Worm (Caenorhabditis elegans) whole organism, L1 larva: ENCODE measurements around the gene F54C8.6.

Source experiments
- C04F5.9 ChIP-seq: sonication (generic microtip); optimal IDR thresholded peaks from 2 replicates; lab custom pipeline; 2016; ENCODE audit warnings: missing genetic modification characterization, missing compliant biosample characterization
- C34B4.2 ChIP-seq: sonication (generic microtip); optimal IDR thresholded peaks from 2 replicates; lab custom pipeline; 2017; ENCODE audit warnings: mild to moderate bottlenecking, missing genetic modification characterization, missing compliant biosample characterization
- Y116A8C.19 ChIP-seq: sonication (generic microtip); optimal IDR thresholded peaks from 2 replicates; lab custom pipeline; 2016; ENCODE audit warnings: missing compliant biosample characterization, missing genetic modification characterization, borderline replicate concordance
- aha-1 ChIP-seq: fragments of 150-350 bp; optimal IDR thresholded peaks from 2 replicates; lab custom pipeline; 2014; ENCODE audit warnings: missing biosample characterization, missing genetic modification characterization
- aly-2 ChIP-seq: fragments of 150-350 bp; optimal IDR thresholded peaks from 2 replicates; lab custom pipeline; 2014; ENCODE audit warnings: missing biosample characterization, missing genetic modification characterization
- ama-1 ChIP-seq: fragments of 150-350 bp; optimal IDR thresholded peaks from 2 replicates; lab custom pipeline; 2014
- blmp-1 ChIP-seq: fragments of 150-350 bp; optimal IDR thresholded peaks from 2 replicates; lab custom pipeline; 2014; ENCODE audit warnings: missing biosample characterization, missing genetic modification characterization
- ceh-63 ChIP-seq: fragments of 200-800 bp; sonication (Bioruptor generic); optimal IDR thresholded peaks from 2 replicates; lab custom pipeline; 2018; ENCODE audit warnings: mild to moderate bottlenecking, missing genetic modification characterization, missing compliant biosample characterization
- ceh-82 ChIP-seq, 3 experiments: fragments of 150-350 bp in 1 of 3; sonication (generic microtip) in 2 of 3; optimal IDR thresholded peaks; 2 replicates each; lab custom pipeline; 2014 to 2017; ENCODE audit warnings: missing biosample characterization in 3 of 3, missing genetic modification characterization in 3 of 3
- ceh-88 ChIP-seq: fragments of 200-800 bp; sonication (Bioruptor generic); IDR thresholded peaks from 2 replicates; pipeline ENCODE4 v1.3.6; 2022; ENCODE audit warnings: missing genetic modification characterization, missing compliant biosample characterization
- ceh-90 ChIP-seq: sonication (generic microtip); optimal IDR thresholded peaks from 2 replicates; lab custom pipeline; 2016; ENCODE audit warnings: missing genetic modification characterization, missing compliant biosample characterization
- dpl-1 ChIP-seq, 3 experiments: fragments of 150-350 bp in 2 of 3; sonication (generic microtip) in 1 of 3; optimal IDR thresholded peaks; 2 replicates each; lab custom pipeline; 2014 to 2017; ENCODE audit warnings: missing biosample characterization in 3 of 3, missing genetic modification characterization in 3 of 3, missing genetic modification reagents in 3 of 3
- dsc-1 ChIP-seq: sonication (generic microtip); optimal IDR thresholded peaks from 2 replicates; lab custom pipeline; 2016; ENCODE audit warnings: mild to moderate bottlenecking, missing genetic modification characterization, missing compliant biosample characterization
- efl-1 ChIP-seq, 4 experiments: fragments of 150-350 bp; optimal IDR thresholded peaks in 3 of 4; peaks in 1 of 4; 1 replicate in 1 of 4; 2 replicates in 3 of 4; lab custom pipeline; 2014; ENCODE audit warnings: missing biosample characterization in 2 of 4, missing genetic modification characterization in 2 of 4, missing genetic modification reagents in 2 of 4
- efl-3 ChIP-seq: fragments of 200-800 bp; sonication (Bioruptor generic); optimal IDR thresholded peaks from 2 replicates; lab custom pipeline; 2018; ENCODE audit warnings: mild to moderate bottlenecking, missing genetic modification characterization, missing compliant biosample characterization
- egl-27 ChIP-seq, 2 experiments: fragments of 150-350 bp in 1 of 2; sonication (generic microtip); optimal IDR thresholded peaks; 3 replicates each; lab custom pipeline; 2017 to 2018; ENCODE audit warnings: missing biosample characterization in 2 of 2, missing genetic modification characterization in 2 of 2, missing genetic modification reagents in 2 of 2
- elt-2 ChIP-seq: sonication (generic microtip); optimal IDR thresholded peaks from 2 replicates; lab custom pipeline; 2016; ENCODE audit warnings: missing genetic modification characterization, mild to moderate bottlenecking, inconsistent platforms, missing compliant biosample characterization, missing genetic modification reagents
- elt-3 ChIP-seq, 6 experiments: fragments of 150-350 bp in 1 of 6; sonication (generic microtip); optimal IDR thresholded peaks; 2 replicates each; lab custom pipeline; 2017 to 2018; ENCODE audit warnings: missing biosample characterization in 6 of 6, missing genetic modification characterization in 6 of 6, inconsistent platforms in 1 of 6
- ets-5 ChIP-seq: fragments of 200-800 bp; sonication (Bioruptor generic); IDR thresholded peaks from 2 replicates; pipeline ENCODE4 v1.3.6; 2022; ENCODE audit warnings: missing genetic modification characterization, missing compliant biosample characterization
- fkh-10 ChIP-seq: sonication (generic microtip); optimal IDR thresholded peaks from 2 replicates; lab custom pipeline; 2017; ENCODE audit warnings: missing biosample characterization, missing genetic modification reagents, missing genetic modification characterization
- fkh-4 ChIP-seq: sonication (generic microtip); optimal IDR thresholded peaks from 2 replicates; lab custom pipeline; 2016; ENCODE audit warnings: missing compliant biosample characterization, missing genetic modification characterization, borderline replicate concordance
- fos-1 ChIP-seq: fragments of 150-350 bp; optimal IDR thresholded peaks from 2 replicates; lab custom pipeline; 2014; ENCODE audit warnings: missing biosample characterization, missing genetic modification characterization
- grh-1 ChIP-seq: fragments of 200-800 bp; sonication (Bioruptor generic); IDR thresholded peaks from 2 replicates; pipeline ENCODE4 v1.3.6; 2022; ENCODE audit warnings: missing genetic modification reagents, missing genetic modification characterization, missing compliant biosample characterization
- hlh-4 ChIP-seq: sonication (generic microtip); optimal IDR thresholded peaks from 2 replicates; lab custom pipeline; 2016; ENCODE audit warnings: mild to moderate bottlenecking, missing genetic modification characterization, missing compliant biosample characterization
- irx-1 ChIP-seq: sonication (generic microtip); optimal IDR thresholded peaks from 2 replicates; lab custom pipeline; 2016; ENCODE audit warnings: missing genetic modification characterization, missing compliant biosample characterization
- jun-1 ChIP-seq: fragments of 150-350 bp; optimal IDR thresholded peaks from 2 replicates; lab custom pipeline; 2014; ENCODE audit warnings: missing biosample characterization, missing genetic modification reagents, missing genetic modification characterization
- lin-13 ChIP-seq: fragments of 150-350 bp; optimal IDR thresholded peaks from 2 replicates; lab custom pipeline; 2014; ENCODE audit warnings: missing biosample characterization, missing genetic modification reagents, missing genetic modification characterization
- lin-14 ChIP-seq: fragments of 200-800 bp; sonication (Bioruptor generic); optimal IDR thresholded peaks from 2 replicates; lab custom pipeline; 2018; ENCODE audit warnings: mild to moderate bottlenecking, missing genetic modification characterization, moderate library complexity, missing compliant biosample characterization
- lin-15B ChIP-seq: fragments of 150-350 bp; sonication (generic microtip); optimal IDR thresholded peaks from 3 replicates; lab custom pipeline; 2014; ENCODE audit warnings: missing biosample characterization, missing genetic modification characterization
- lsy-2 ChIP-seq, 2 experiments: fragments of 150-350 bp; optimal IDR thresholded peaks; 2 replicates each; lab custom pipeline; 2014; ENCODE audit warnings: missing biosample characterization in 2 of 2, missing genetic modification characterization in 2 of 2
- mdl-1 ChIP-seq, 2 experiments: fragments of 150-350 bp; optimal IDR thresholded peaks; 2 replicates each; lab custom pipeline; 2014 to 2017; ENCODE audit warnings: missing biosample characterization in 2 of 2, missing genetic modification characterization in 2 of 2, inconsistent platforms in 1 of 2
- nhr-11 ChIP-seq: fragments of 150-350 bp; optimal IDR thresholded peaks from 2 replicates; lab custom pipeline; 2014; ENCODE audit warnings: missing biosample characterization, missing genetic modification characterization
- nhr-12 ChIP-seq: sonication (generic microtip); optimal IDR thresholded peaks from 2 replicates; lab custom pipeline; 2017; ENCODE audit warnings: missing biosample characterization, missing genetic modification characterization
- nhr-19 ChIP-seq: fragments of 200-800 bp; sonication (Bioruptor generic); conservative IDR thresholded peaks from 2 replicates; pipeline ENCODE4 v1.3.6; 2022; ENCODE audit warnings: missing genetic modification characterization, missing compliant biosample characterization
- nhr-28 ChIP-seq: fragments of 150-350 bp; optimal IDR thresholded peaks from 2 replicates; lab custom pipeline; 2014; ENCODE audit warnings: missing biosample characterization, missing genetic modification characterization
- nhr-71 ChIP-seq: sonication (generic microtip); optimal IDR thresholded peaks from 2 replicates; lab custom pipeline; 2016; ENCODE audit warnings: mild to moderate bottlenecking, missing genetic modification characterization, moderate library complexity, missing compliant biosample characterization
- nhr-76 ChIP-seq: sonication (generic microtip); optimal IDR thresholded peaks from 2 replicates; lab custom pipeline; 2017; ENCODE audit warnings: missing biosample characterization, missing genetic modification characterization
- nhr-84 ChIP-seq: sonication (generic microtip); optimal IDR thresholded peaks from 2 replicates; lab custom pipeline; 2017; ENCODE audit warnings: missing biosample characterization, missing genetic modification characterization
- nhr-85 ChIP-seq: sonication (generic microtip); peaks from one replicate; lab custom pipeline; 2016; ENCODE audit warnings: missing genetic modification characterization, inconsistent platforms, missing compliant biosample characterization
- nhr-90 ChIP-seq: sonication (generic microtip); optimal IDR thresholded peaks from 2 replicates; lab custom pipeline; 2016; ENCODE audit warnings: mild to moderate bottlenecking, missing genetic modification characterization, missing compliant biosample characterization; ENCODE audit not compliant: poor library complexity
- pax-3 ChIP-seq: fragments of 200-800 bp; sonication (Bioruptor generic); optimal IDR thresholded peaks from 2 replicates; lab custom pipeline; 2018; ENCODE audit warnings: mild to moderate bottlenecking, missing genetic modification characterization, moderate library complexity, missing compliant biosample characterization
- snpc-4 ChIP-seq: fragments of 150-350 bp; optimal IDR thresholded peaks from 2 replicates; lab custom pipeline; 2014; ENCODE audit warnings: missing biosample characterization, missing genetic modification characterization
- snu-23 ChIP-seq: sonication (generic microtip); optimal IDR thresholded peaks from 2 replicates; lab custom pipeline; 2016; ENCODE audit warnings: missing genetic modification characterization, missing compliant biosample characterization
- sox-4 ChIP-seq: sonication (generic microtip); optimal IDR thresholded peaks from 2 replicates; lab custom pipeline; 2016; ENCODE audit warnings: missing genetic modification characterization, missing compliant biosample characterization
- swsn-7 ChIP-seq: sonication (generic microtip); optimal IDR thresholded peaks from 2 replicates; lab custom pipeline; 2016; ENCODE audit warnings: missing genetic modification characterization, missing compliant biosample characterization
- unc-130 ChIP-seq: fragments of 150-350 bp; optimal IDR thresholded peaks from 2 replicates; lab custom pipeline; 2017; ENCODE audit warnings: missing biosample characterization, missing genetic modification characterization, inconsistent platforms
- unc-30 ChIP-seq: sonication (generic microtip); optimal IDR thresholded peaks from 2 replicates; lab custom pipeline; 2017; ENCODE audit warnings: missing biosample characterization, missing genetic modification characterization
- unc-62 ChIP-seq: fragments of 150-350 bp; optimal IDR thresholded peaks from 2 replicates; lab custom pipeline; 2014; ENCODE audit warnings: missing biosample characterization, missing genetic modification reagents, missing genetic modification characterization
- unc-86 ChIP-seq: sonication (generic microtip); optimal IDR thresholded peaks from 2 replicates; lab custom pipeline; 2016; ENCODE audit warnings: missing genetic modification characterization, missing compliant biosample characterization
- xbp-1 ChIP-seq: sonication (generic microtip); optimal IDR thresholded peaks from 2 replicates; lab custom pipeline; 2016; ENCODE audit warnings: missing genetic modification characterization, missing compliant biosample characterization
- zag-1 ChIP-seq: fragments of 150-350 bp; optimal IDR thresholded peaks from 2 replicates; lab custom pipeline; 2014; ENCODE audit warnings: missing biosample characterization, missing genetic modification characterization
- ztf-11 ChIP-seq, 2 experiments: sonication (generic microtip); optimal IDR thresholded peaks; 2 replicates each; lab custom pipeline; 2016 to 2017; ENCODE audit warnings: missing genetic modification characterization in 2 of 2, missing biosample characterization in 1 of 2, missing compliant biosample characterization in 1 of 2

The F54C8.6 gene

ce11 chrIII:9465424-9465823 lies 15.7 kb upstream of the F54C8.6 start, which contains the start of gene B0464.9 (continued):
- no peak for TF ChIP-seq ets-5 (GFP tag; lab: Robert Waterston, UW)
- peak; percentile 84 for TF ChIP-seq nhr-71 (tag; lab: Kevin White, UChicago)
- peak in 1 of 2 experiments; percentile 87 for TF ChIP-seq ztf-11 (tag; optimal IDR thresholded peaks at IDR 0.05; lab: Kevin White, UChicago)
- peak; percentile 91 for TF ChIP-seq ceh-90 (tag; lab: Kevin White, UChicago)
- TF ChIP-seq nhr-11 (tag; lab: Kevin White, UChicago) = no peak
- peak; percentile 16 to 70 (median 64) for TF ChIP-seq dpl-1 (GFP tag; optimal IDR thresholded peaks at IDR 0.05; lab: Kevin White, UChicago)
- TF ChIP-seq unc-30 (tag; lab: Kevin White, UChicago) = no peak
- TF ChIP-seq zag-1 (tag; lab: Kevin White, UChicago) = no peak
- no peak for TF ChIP-seq unc-62 (GFP tag; lab: Kevin White, UChicago)
- TF ChIP-seq snpc-4 (tag; lab: Kevin White, UChicago) = no peak
- no peak for TF ChIP-seq jun-1 (tag; lab: Kevin White, UChicago)
- peak; percentile 70 for TF ChIP-seq nhr-19 (GFP tag; lab: Robert Waterston, UW)
- no peak for TF ChIP-seq ama-1
- no peak for TF ChIP-seq nhr-12 (tag; lab: Kevin White, UChicago)
- TF ChIP-seq pax-3 (tag; lab: Kevin White, UChicago) = peak; percentile 67
- peak; percentile 39 for TF ChIP-seq lin-15B (tag; lab: Kevin White, UChicago)
- TF ChIP-seq C34B4.2 (tag; lab: Kevin White, UChicago) = no peak
- TF ChIP-seq lin-13 (GFP tag; lab: Kevin White, UChicago) = no peak
- peak; percentile 78 for TF ChIP-seq dsc-1 (tag; lab: Kevin White, UChicago)
- peak; percentile 90 for TF ChIP-seq irx-1
- peak; percentile 88 for TF ChIP-seq nhr-90 (tag; lab: Kevin White, UChicago)
- peak; percentile 48 for TF ChIP-seq unc-86
- TF ChIP-seq efl-3 (GFP tag; lab: Kevin White, UChicago) = no peak
- peak; percentile 77 to 83 for TF ChIP-seq lsy-2 (tag; optimal IDR thresholded peaks at IDR 0.05; lab: Kevin White, UChicago)
- TF ChIP-seq swsn-7 = peak; percentile 73
- peak; percentile 29 for TF ChIP-seq elt-2 (tag; lab: Kevin White, UChicago)
- TF ChIP-seq snu-23 = peak; percentile 72
- TF ChIP-seq nhr-76 (tag; lab: Kevin White, UChicago) = no peak
- no peak for TF ChIP-seq ceh-88 (GFP tag; lab: Robert Waterston, UW)
- TF ChIP-seq lin-14 (GFP tag; lab: Kevin White, UChicago) = peak; percentile 70
- TF ChIP-seq xbp-1 (tag; lab: Kevin White, UChicago) = peak; percentile 74
- TF ChIP-seq aha-1 (tag; lab: Kevin White, UChicago) = no peak
- peak; percentile 90 for TF ChIP-seq fkh-4
- TF ChIP-seq nhr-85 = peak; percentile 94
- TF ChIP-seq hlh-4 (tag; lab: Kevin White, UChicago) = peak; percentile 34
- no peak for TF ChIP-seq nhr-28 (tag; lab: Kevin White, UChicago)
- peak; percentile 88 for TF ChIP-seq sox-4 (tag; lab: Kevin White, UChicago)
- no peak for TF ChIP-seq elt-3 (tag; optimal IDR thresholded peaks at IDR 0.05; lab: Kevin White, UChicago)
- no peak for TF ChIP-seq grh-1
- TF ChIP-seq, all 84 proteins: peak for 40

ce11 chrIII:9462785-9463467 lies 13.2 kb upstream of the F54C8.6 start:
- no peak for TF ChIP-seq snpc-4 (tag; lab: Kevin White, UChicago)
- peak; percentile 11 for TF ChIP-seq blmp-1 (tag; lab: Kevin White, UChicago)
- TF ChIP-seq aly-2 (tag; lab: Kevin White, UChicago) = peak; percentile 17
- TF ChIP-seq ceh-82 (tag; optimal IDR thresholded peaks at IDR 0.05; lab: Kevin White, UChicago) = no peak
- no peak for TF ChIP-seq fkh-10 (GFP tag; lab: Kevin White, UChicago)
- TF ChIP-seq nhr-84 (tag; lab: Kevin White, UChicago) = no peak
- no peak for TF ChIP-seq grh-1
- no peak for TF ChIP-seq egl-27 (tag; optimal IDR thresholded peaks at IDR 0.05; lab: Kevin White, UChicago)
- no peak for TF ChIP-seq efl-1 (optimal IDR thresholded peaks at IDR 0.05; lab: Kevin White, UChicago)
- peak in 1 of 2 experiments; percentile 88 for TF ChIP-seq efl-1 (GFP tag; optimal IDR thresholded peaks at IDR 0.05 in 1 of 2; lab: Kevin White, UChicago)
- TF ChIP-seq nhr-28 (tag; lab: Kevin White, UChicago) = no peak
- TF ChIP-seq ceh-63 (GFP tag; lab: Kevin White, UChicago) = no peak
- no peak for TF ChIP-seq mdl-1 (tag; optimal IDR thresholded peaks at IDR 0.05; lab: Kevin White, UChicago)
- TF ChIP-seq nhr-11 (tag; lab: Kevin White, UChicago) = no peak
- no peak for TF ChIP-seq Y116A8C.19 (tag; lab: Kevin White, UChicago)
- TF ChIP-seq fos-1 (tag; lab: Kevin White, UChicago) = no peak
- TF ChIP-seq unc-130 (tag; lab: Kevin White, UChicago) = no peak
- no peak for TF ChIP-seq C04F5.9 (tag; lab: Kevin White, UChicago)
- TF ChIP-seq aha-1 (tag; lab: Kevin White, UChicago) = no peak
- no peak for TF ChIP-seq unc-30 (tag; lab: Kevin White, UChicago)
